2 fruit fly cellular contexts compared by ENCODE assay signal in genomic region chr3R:9783240-9783917, dm6.
TF ChIP-seq lines count a peak whose summit lies in the region.

No protein-coding gene starts in this region.

TF ChIP-seq in whole organism, embryonic, 481 proteins besides CTCF, POLR2A, EP300 and RAD21 (continued from another document):
- peak; percentile 6 for TF ChIP-seq Xbp1 (GFP tag; optimal IDR thresholded peaks at IDR 0.05; lab: Kevin White, UChicago)
- no peak for TF ChIP-seq CG3838 (GFP tag; optimal IDR thresholded peaks at IDR 0.05; lab: Kevin White, UChicago)
- no peak for TF ChIP-seq HmgZ (tag; optimal IDR thresholded peaks at IDR 0.05; lab: Kevin White, UChicago)
- TF ChIP-seq Fer1 (GFP tag; optimal IDR thresholded peaks at IDR 0.05; lab: Kevin White, UChicago) = peak; percentile 2
- TF ChIP-seq CG18599 (GFP tag; optimal IDR thresholded peaks at IDR 0.05; lab: Kevin White, UChicago) = peak; percentile 7
- 0 out of 3 replicates have a peak, but pooled peaks have one; percentile 25 for TF ChIP-seq so (GFP tag; IDR thresholded peaks at IDR 0.05; lab: Robert Waterston, UW)
- TF ChIP-seq CG7839 (tag; optimal IDR thresholded peaks at IDR 0.05; lab: Kevin White, UChicago) = peak; percentile 41
- peak; percentile 2 for TF ChIP-seq dmrt11E (tag; optimal IDR thresholded peaks at IDR 0.05; lab: Kevin White, UChicago)
- peak; percentile 24 for TF ChIP-seq CG2120 (GFP tag; optimal IDR thresholded peaks at IDR 0.05; lab: Kevin White, UChicago)
- peak in 1 of 2 experiments; percentile 95 for TF ChIP-seq Pdp1 (GFP tag; optimal IDR thresholded peaks at IDR 0.05; lab: Kevin White, UChicago)
- no peak for TF ChIP-seq kah (GFP tag; optimal IDR thresholded peaks at IDR 0.05; lab: Kevin White, UChicago)
- no peak for TF ChIP-seq gro (GFP tag; optimal IDR thresholded peaks at IDR 0.05; lab: Kevin White, UChicago)
- TF ChIP-seq kay (GFP tag; optimal IDR thresholded peaks at IDR 0.05; lab: Kevin White, UChicago) = no peak
- no peak for TF ChIP-seq Nf-YC (tag; optimal IDR thresholded peaks at IDR 0.05; lab: Kevin White, UChicago)
- TF ChIP-seq Bgb (GFP tag; IDR thresholded peaks at IDR 0.05; lab: Robert Waterston, UW; ENCODE audit: partially characterized antibody) = peak; percentile 21; the same call in 1 of the 2 replicates
- peak; percentile 25 for TF ChIP-seq sens (GFP tag; lab: Kevin White, UChicago)
- no peak for TF ChIP-seq CG31224 (GFP tag; IDR thresholded peaks at IDR 0.05; lab: Robert Waterston, UW)
- peak; percentile 50 for TF ChIP-seq CG8388 (GFP tag; optimal IDR thresholded peaks at IDR 0.05; lab: Kevin White, UChicago)
- TF ChIP-seq gfzf (GFP tag; optimal IDR thresholded peaks at IDR 0.05; lab: Kevin White, UChicago) = no peak
- TF ChIP-seq unpg (GFP tag; optimal IDR thresholded peaks at IDR 0.05; lab: Kevin White, UChicago) = peak; percentile 47
- TF ChIP-seq Hey (tag; optimal IDR thresholded peaks at IDR 0.05; lab: Kevin White, UChicago) = no peak
- peak; percentile 15 for TF ChIP-seq grau (tag; optimal IDR thresholded peaks at IDR 0.05; lab: Kevin White, UChicago)
- peak; percentile 49 for TF ChIP-seq MTF-1 (GFP tag; optimal IDR thresholded peaks at IDR 0.05; lab: Kevin White, UChicago; ENCODE audit: borderline replicate concordance)
- TF ChIP-seq da (GFP tag; optimal IDR thresholded peaks at IDR 0.05; lab: Kevin White, UChicago) = no peak
- no peak for TF ChIP-seq toy (GFP tag; IDR thresholded peaks at IDR 0.05; lab: Robert Waterston, UW)
- TF ChIP-seq phol (tag; optimal IDR thresholded peaks at IDR 0.05; lab: Kevin White, UChicago) = peak; percentile 16
- TF ChIP-seq lab (GFP tag; optimal IDR thresholded peaks at IDR 0.05; lab: Kevin White, UChicago) = no peak
- no peak for TF ChIP-seq luna (GFP tag; optimal IDR thresholded peaks at IDR 0.05; lab: Kevin White, UChicago)
- no peak for TF ChIP-seq CG17568 (GFP tag; optimal IDR thresholded peaks at IDR 0.05; lab: Kevin White, UChicago)
- TF ChIP-seq CG18262 (tag; optimal IDR thresholded peaks at IDR 0.05; lab: Kevin White, UChicago) = peak; percentile 27
- TF ChIP-seq ATbp (GFP tag; optimal IDR thresholded peaks at IDR 0.05; lab: Kevin White, UChicago) = peak; percentile 29
- TF ChIP-seq prd (optimal IDR thresholded peaks at IDR 0.05; lab: Kevin White, UChicago) = no peak
- 0 out of 3 replicates have a peak, but pooled peaks have one; percentile 17 for TF ChIP-seq prd (GFP tag; IDR thresholded peaks at IDR 0.05; lab: Robert Waterston, UW)
- no peak for TF ChIP-seq CG10274 (GFP tag; optimal IDR thresholded peaks at IDR 0.05; lab: Kevin White, UChicago)
- peak; percentile 16; the same call in 1 of the 2 replicates for TF ChIP-seq Ptx1 (GFP tag; IDR thresholded peaks at IDR 0.05; lab: Robert Waterston, UW)
- peak; percentile 25 for TF ChIP-seq Sox102F (GFP tag; optimal IDR thresholded peaks at IDR 0.05; lab: Kevin White, UChicago)
- no peak for TF ChIP-seq CG8359 (GFP tag; optimal IDR thresholded peaks at IDR 0.05; lab: Kevin White, UChicago; ENCODE audit: borderline replicate concordance)
- TF ChIP-seq bsh (GFP tag; optimal IDR thresholded peaks at IDR 0.05; lab: Kevin White, UChicago) = peak in 1 of 2 experiments; percentile 33
- peak; percentile 79 for TF ChIP-seq CG11696 (GFP tag; IDR thresholded peaks at IDR 0.05; lab: Robert Waterston, UW)
- peak; percentile 45 for TF ChIP-seq CG7556 (GFP tag; optimal IDR thresholded peaks at IDR 0.05; lab: Kevin White, UChicago)
- peak; percentile 25 for TF ChIP-seq CG2678 (tag; optimal IDR thresholded peaks at IDR 0.05; lab: Kevin White, UChicago)
- peak; percentile 73 for TF ChIP-seq gem (tag; optimal IDR thresholded peaks at IDR 0.05; lab: Kevin White, UChicago)
- peak; percentile 35 for TF ChIP-seq CG2712 (tag; optimal IDR thresholded peaks at IDR 0.05; lab: Kevin White, UChicago)
- peak; percentile 14 for TF ChIP-seq gsb-n (tag; optimal IDR thresholded peaks at IDR 0.05; lab: Kevin White, UChicago)
- no peak for TF ChIP-seq CG13296 (GFP tag; optimal IDR thresholded peaks at IDR 0.05; lab: Kevin White, UChicago)
- TF ChIP-seq dmrt99B (tag; optimal IDR thresholded peaks at IDR 0.05; lab: Kevin White, UChicago) = peak; percentile 34
- TF ChIP-seq rib (GFP tag; IDR thresholded peaks at IDR 0.05; lab: Robert Waterston, UW) = no peak
- peak in 1 of 2 experiments; percentile 52 for TF ChIP-seq Hr78 (GFP tag; optimal IDR thresholded peaks at IDR 0.05; lab: Kevin White, UChicago)
- TF ChIP-seq exex (tag; optimal IDR thresholded peaks at IDR 0.05; lab: Kevin White, UChicago) = no peak
- TF ChIP-seq CG7786 (GFP tag; optimal IDR thresholded peaks at IDR 0.05; lab: Kevin White, UChicago) = no peak

TF ChIP-seq in whole organism, prepupa, 60 proteins besides CTCF, POLR2A, EP300 and RAD21 (continued from another document):
- no peak for TF ChIP-seq CG6792 (GFP tag; optimal IDR thresholded peaks at IDR 0.05; lab: Kevin White, UChicago)
- no peak for TF ChIP-seq CG6163 (GFP tag; IDR thresholded peaks at IDR 0.05; lab: Robert Waterston, UW)
- TF ChIP-seq Met (GFP tag; optimal IDR thresholded peaks at IDR 0.05; lab: Kevin White, UChicago) = no peak
- no peak for TF ChIP-seq Eip93F (GFP tag; optimal IDR thresholded peaks at IDR 0.05; lab: Kevin White, UChicago)
- no peak for TF ChIP-seq Smox (GFP tag; optimal IDR thresholded peaks at IDR 0.05; lab: Kevin White, UChicago)
- TF ChIP-seq Sox15 (GFP tag; optimal IDR thresholded peaks at IDR 0.05; lab: Kevin White, UChicago) = no peak
- TF ChIP-seq Gug (GFP tag; IDR thresholded peaks at IDR 0.05; lab: Robert Waterston, UW) = no peak
- TF ChIP-seq Ets96B (tag; optimal IDR thresholded peaks at IDR 0.05; lab: Kevin White, UChicago) = peak; percentile 9
- TF ChIP-seq svp (GFP tag; lab: Kevin White, UChicago) = peak; percentile 78
- no peak for TF ChIP-seq Sox102F (GFP tag; optimal IDR thresholded peaks at IDR 0.05; lab: Kevin White, UChicago)
- TF ChIP-seq CG8632 (GFP tag; optimal IDR thresholded peaks at IDR 0.05; lab: Kevin White, UChicago) = no peak
- no peak for TF ChIP-seq dsx (GFP tag; optimal IDR thresholded peaks at IDR 0.05; lab: Kevin White, UChicago; ENCODE audit: poor library complexity, severe bottlenecking)
- TF ChIP-seq Eip75B (GFP tag; optimal IDR thresholded peaks at IDR 0.05; lab: Kevin White, UChicago) = no peak
- no peak for TF ChIP-seq CG4318 (GFP tag; optimal IDR thresholded peaks at IDR 0.05; lab: Kevin White, UChicago)
- peak; percentile 32 for TF ChIP-seq CG10631 (GFP tag; optimal IDR thresholded peaks at IDR 0.05; lab: Kevin White, UChicago)
- no peak for TF ChIP-seq CG10669 (GFP tag; optimal IDR thresholded peaks at IDR 0.05; lab: Kevin White, UChicago)
- TF ChIP-seq fd59A (GFP tag; optimal IDR thresholded peaks at IDR 0.05; lab: Kevin White, UChicago) = no peak
- peak; percentile 36; the same call in 1 of the 3 replicates for TF ChIP-seq eg (GFP tag; IDR thresholded peaks at IDR 0.05; lab: Robert Waterston, UW)
- TF ChIP-seq achi (GFP tag; optimal IDR thresholded peaks at IDR 0.05; lab: Kevin White, UChicago) = no peak
- peak; percentile 42 for TF ChIP-seq CG15336 (GFP tag; IDR thresholded peaks at IDR 0.05; lab: Robert Waterston, UW)
- TF ChIP-seq CG6276 (GFP tag; optimal IDR thresholded peaks at IDR 0.05; lab: Kevin White, UChicago) = no peak
